Fruit fly (Drosophila melanogaster) whole organism, adult: ENCODE measurements around the gene ldbr.
A peak's percentile ranks its signal among the peaks of the same experiment; 100 is the strongest.

Experiments
- Mnt ChIP-seq: fragments of 200-800 bp; sonication (Bioruptor generic); optimal IDR thresholded peaks from 2 replicates; lab custom pipeline; 2016; ENCODE audit warnings: missing biosample characterization, mild to moderate bottlenecking, missing genetic modification characterization
- kay ChIP-seq: fragments of 200-800 bp; sonication (Bioruptor generic); peaks from one replicate; lab custom pipeline; 2016; ENCODE audit warnings: missing biosample characterization, missing genetic modification characterization, borderline replicate concordance
- pad ChIP-seq: fragments of 200-800 bp; sonication (Bioruptor generic); optimal IDR thresholded peaks from 3 replicates; lab custom pipeline; 2017; ENCODE audit warnings: missing biosample characterization, missing genetic modification characterization, mild to moderate bottlenecking, moderate library complexity, missing genetic modification reagents

DNA sequence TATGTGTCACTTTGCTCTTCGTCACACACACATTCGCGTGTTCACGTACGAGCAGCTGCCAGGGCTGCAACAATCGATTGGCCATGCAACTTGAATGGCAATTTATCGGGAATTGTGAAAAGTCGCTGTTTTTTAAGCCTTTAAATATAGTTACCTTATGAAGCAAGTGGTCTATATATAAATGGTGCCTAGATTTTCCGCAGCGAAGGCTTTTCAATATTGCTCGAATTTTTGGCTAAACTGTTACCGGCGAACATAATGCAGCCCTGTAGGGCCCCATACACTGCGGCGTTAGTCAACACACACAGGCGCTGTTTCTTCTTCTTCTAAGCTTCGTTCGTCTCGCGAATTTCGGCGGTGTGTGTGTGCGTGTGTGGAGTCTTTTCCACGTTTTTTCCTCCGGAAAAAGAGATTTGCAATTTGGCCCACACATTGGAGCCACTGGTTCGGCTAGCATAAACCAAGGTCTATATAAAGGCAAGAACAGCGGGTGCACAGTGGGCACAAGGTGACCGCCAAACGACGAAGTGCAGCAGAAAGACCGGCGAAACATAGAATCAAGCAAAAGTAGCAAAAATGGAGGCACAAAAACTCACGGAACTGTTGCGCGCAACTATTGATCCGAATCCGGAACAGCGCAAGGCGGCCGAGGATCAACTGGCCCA lies 5.6 kb upstream of the ldbr start, which contains the start of the genes Arp3 and msk:
- TF ChIP-seq kay (GFP tag; lab: Kevin White, UChicago): peak; percentile 99
- peak; percentile 79 for TF ChIP-seq pad (GFP tag; lab: Kevin White, UChicago)
- TF ChIP-seq Mnt (GFP tag; lab: Kevin White, UChicago): peak; percentile 95
